Fruit fly (Drosophila melanogaster): ENCODE results near the gene CG34274.

Gene CG34274

dm6 chr3R:15731446-15731845, at the start of gene CG34274:
Gene CG34274, plus strand, starts transcription at chr3R:15731746.
- TF ChIP-seq dl (GFP tag; optimal IDR thresholded peaks at IDR 0.05; ENCODE audit: insufficient read depth in 1 of 2, partially characterized antibody in 2 of 2) (no peak), Jra (GFP tag; optimal IDR thresholded peaks at IDR 0.05) (no peak), dsf (GFP tag; optimal IDR thresholded peaks at IDR 0.05; ENCODE audit: borderline replicate concordance) (no peak), HLH106 (tag; optimal IDR thresholded peaks at IDR 0.05) (no peak)

- TF ChIP-seq Hr83 (GFP tag; optimal IDR thresholded peaks at IDR 0.05; ENCODE audit: poor library complexity, severe bottlenecking) (no peak), fru (GFP tag; optimal IDR thresholded peaks at IDR 0.05) (no peak), lola (GFP tag; optimal IDR thresholded peaks at IDR 0.05) (no peak), CG9705 (GFP tag; optimal IDR thresholded peaks at IDR 0.05) (no peak), Hr78 (GFP tag; optimal IDR thresholded peaks at IDR 0.05) (no peak), jim (GFP tag; optimal IDR thresholded peaks at IDR 0.05) (no peak), HLH106 (tag; optimal IDR thresholded peaks at IDR 0.05) (no peak), dmrt93B (GFP tag; optimal IDR thresholded peaks at IDR 0.05) (no peak), psq (GFP tag; optimal IDR thresholded peaks at IDR 0.05) (no peak), pan (optimal IDR thresholded peaks at IDR 0.05) (no peak), rgr (GFP tag; optimal IDR thresholded peaks at IDR 0.05) (no peak), CrebA (GFP tag; optimal IDR thresholded peaks at IDR 0.05; ENCODE audit: borderline replicate concordance) (no peak), ey (GFP tag; optimal IDR thresholded peaks at IDR 0.05) (no peak), N (GFP tag; optimal IDR thresholded peaks at IDR 0.05) (peak; percentile 2), dsf (GFP tag; optimal IDR thresholded peaks at IDR 0.05; ENCODE audit: borderline replicate concordance) (no peak), brk (GFP tag; optimal IDR thresholded peaks at IDR 0.05) (no peak), Myc (optimal IDR thresholded peaks at IDR 0.05) (peak; percentile 46), Mio (GFP tag; optimal IDR thresholded peaks at IDR 0.05) (no peak), sage (GFP tag; optimal IDR thresholded peaks at IDR 0.05) (no peak), tai (GFP tag; optimal IDR thresholded peaks at IDR 0.05) (no peak), foxo (GFP tag; optimal IDR thresholded peaks at IDR 0.05) (no peak), Dif (GFP tag; optimal IDR thresholded peaks at IDR 0.05; ENCODE audit: partially characterized antibody) (peak; percentile 18), Vsx2 (GFP tag; optimal IDR thresholded peaks at IDR 0.05; ENCODE audit: partially characterized antibody) (no peak)
Observed at dm6 chr3R:15688441-15688840, 43.1 kb upstream of the CG34274 start.

DNA sequence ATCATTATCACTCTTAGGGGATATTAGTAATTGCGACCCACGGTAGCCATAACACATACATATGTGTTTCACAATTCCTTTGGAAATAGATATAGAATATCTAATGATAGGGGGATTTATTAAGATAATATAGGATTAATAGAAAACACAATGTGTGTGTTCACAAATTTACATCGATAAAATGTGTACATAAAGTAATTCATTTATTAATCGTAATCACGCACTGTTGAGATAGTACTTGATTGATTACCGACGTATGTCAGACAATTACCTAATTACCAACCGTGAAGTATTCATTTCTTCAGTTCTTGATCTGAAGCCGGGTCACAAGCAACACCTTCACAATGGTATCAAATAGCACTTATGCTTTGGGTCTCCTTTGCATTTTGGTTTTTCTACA, 38.8 kb upstream of the CG34274 start, which contains the start of gene CG31446:
Gene CG31446 (plus strand): TSS at position 301 of the 400 bp plus-strand sequence.
- no peak for TF ChIP-seq CG9705 (GFP tag; optimal IDR thresholded peaks at IDR 0.05)
- TF ChIP-seq br (GFP tag; optimal IDR thresholded peaks at IDR 0.05), result no peak
- TF ChIP-seq GATAd (GFP tag; optimal IDR thresholded peaks at IDR 0.05), result no peak
- no peak for TF ChIP-seq sage (GFP tag; optimal IDR thresholded peaks at IDR 0.05)
- TF ChIP-seq brk (GFP tag; optimal IDR thresholded peaks at IDR 0.05), result no peak
- no peak for TF ChIP-seq fru (GFP tag; optimal IDR thresholded peaks at IDR 0.05)
- TF ChIP-seq dsf (GFP tag; optimal IDR thresholded peaks at IDR 0.05; ENCODE audit: borderline replicate concordance), result no peak
- TF ChIP-seq Hr83 (GFP tag; optimal IDR thresholded peaks at IDR 0.05; ENCODE audit: poor library complexity, severe bottlenecking), result no peak
- TF ChIP-seq rgr (GFP tag; optimal IDR thresholded peaks at IDR 0.05), result no peak
- TF ChIP-seq Dif (GFP tag; optimal IDR thresholded peaks at IDR 0.05; ENCODE audit: partially characterized antibody), result no peak
- TF ChIP-seq Hnf4 (GFP tag; optimal IDR thresholded peaks at IDR 0.05), result no peak
- no peak for TF ChIP-seq Jra (GFP tag; optimal IDR thresholded peaks at IDR 0.05)
- no peak for TF ChIP-seq psq (GFP tag; optimal IDR thresholded peaks at IDR 0.05)
- TF ChIP-seq ey (GFP tag; optimal IDR thresholded peaks at IDR 0.05), result no peak
- TF ChIP-seq h (GFP tag; optimal IDR thresholded peaks at IDR 0.05), result no peak
- no peak for TF ChIP-seq Abd-B (GFP tag; optimal IDR thresholded peaks at IDR 0.05)
- TF ChIP-seq jim (GFP tag; optimal IDR thresholded peaks at IDR 0.05), result no peak
- TF ChIP-seq Hr78 (GFP tag; optimal IDR thresholded peaks at IDR 0.05), result no peak
- TF ChIP-seq Mio (GFP tag; optimal IDR thresholded peaks at IDR 0.05), result no peak

DNA sequence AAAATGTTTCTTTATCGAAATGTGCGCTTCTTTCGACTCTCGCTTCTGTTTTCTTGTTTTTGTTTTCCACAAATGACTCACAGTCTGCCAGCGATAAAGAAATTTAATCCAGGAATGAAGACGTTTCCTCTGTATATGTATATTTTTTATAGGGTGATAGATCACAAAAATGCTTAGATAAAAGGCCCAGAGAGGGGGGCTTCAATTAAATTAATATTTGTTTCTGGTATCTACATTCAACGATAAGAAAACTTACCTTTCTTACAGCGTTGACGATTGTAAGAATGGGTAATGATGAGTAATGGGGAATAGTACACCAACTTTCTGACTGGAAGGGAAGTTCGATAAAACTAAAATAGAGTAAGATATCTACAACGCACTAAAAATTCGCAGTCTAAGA, 37.2 kb upstream of the CG34274 start:
- no peak for TF ChIP-seq Myc (optimal IDR thresholded peaks at IDR 0.05)
- TF ChIP-seq h (GFP tag; optimal IDR thresholded peaks at IDR 0.05), result no peak
- TF ChIP-seq lola (GFP tag; optimal IDR thresholded peaks at IDR 0.05), result no peak
- TF ChIP-seq Mio (GFP tag; optimal IDR thresholded peaks at IDR 0.05), result no peak
- TF ChIP-seq dsf (GFP tag; optimal IDR thresholded peaks at IDR 0.05; ENCODE audit: borderline replicate concordance), result no peak
- TF ChIP-seq Vsx2 (GFP tag; optimal IDR thresholded peaks at IDR 0.05; ENCODE audit: partially characterized antibody), result no peak
- TF ChIP-seq rgr (GFP tag; optimal IDR thresholded peaks at IDR 0.05), result no peak
- no peak for TF ChIP-seq N (GFP tag; optimal IDR thresholded peaks at IDR 0.05)
- no peak for TF ChIP-seq CrebA (GFP tag; optimal IDR thresholded peaks at IDR 0.05; ENCODE audit: borderline replicate concordance)
- TF ChIP-seq ey (GFP tag; optimal IDR thresholded peaks at IDR 0.05), result no peak
- no peak for TF ChIP-seq Jra (GFP tag; optimal IDR thresholded peaks at IDR 0.05)

All from whole organism, wandering third instar larva.